Worm (Caenorhabditis elegans): Measurements from ENCODE around the gene C06G4.4.

The C06G4.4 gene

DNA sequence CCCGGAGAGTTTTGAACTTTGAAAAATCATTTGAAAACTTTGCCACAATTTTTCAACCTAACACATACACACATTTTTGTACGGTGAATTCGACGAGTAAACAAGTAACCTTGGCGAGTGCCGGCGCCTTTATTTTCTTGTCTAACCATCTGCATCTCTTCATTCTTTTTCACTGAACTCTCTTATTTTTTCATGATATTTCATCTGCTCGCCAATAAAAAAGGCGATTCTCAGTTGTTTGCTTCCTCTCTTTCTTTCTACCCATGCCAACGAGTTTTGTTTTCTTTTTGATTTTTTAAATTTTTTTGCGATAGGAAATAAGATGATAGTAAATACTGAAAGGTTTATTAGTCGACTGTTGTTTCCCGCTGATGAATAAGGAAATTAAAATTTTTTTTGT lies 1.1 kb upstream of the C06G4.4 start (continued):
- TF ChIP-seq unc-86 (tag; optimal IDR thresholded peaks at IDR 0.05) (no peak), unc-30 (tag; optimal IDR thresholded peaks at IDR 0.05) (no peak), fos-1 (tag; optimal IDR thresholded peaks at IDR 0.05) (peak; percentile 50), rnt-1 (tag; optimal IDR thresholded peaks at IDR 0.05) (peak; percentile 57), nhr-84 (tag; optimal IDR thresholded peaks at IDR 0.05) (no peak), lin-35 (GFP tag; optimal IDR thresholded peaks at IDR 0.05) (peak; percentile 38 to 68), snpc-4 (tag; optimal IDR thresholded peaks at IDR 0.05) (peak; percentile 3), nhr-71 (tag; optimal IDR thresholded peaks at IDR 0.05) (peak; percentile 74), elt-3 (tag; optimal IDR thresholded peaks at IDR 0.05) (peak in 1 of 6 experiments; percentile 57), nhr-76 (tag; optimal IDR thresholded peaks at IDR 0.05) (no peak), skn-1 (tag; optimal IDR thresholded peaks at IDR 0.05) (peak; percentile 11), ztf-11 (tag; optimal IDR thresholded peaks at IDR 0.05) (no peak), ets-5 (GFP tag; IDR thresholded peaks at IDR 0.05) (no peak), unc-130 (tag; optimal IDR thresholded peaks at IDR 0.05) (peak; percentile 3), mep-1 (tag; optimal IDR thresholded peaks at IDR 0.05) (peak; percentile 58), isw-1 (GFP tag; IDR thresholded peaks at IDR 0.05) (no peak), ama-1 (optimal IDR thresholded peaks at IDR 0.05) (no peak), hlh-17 (GFP tag; optimal IDR thresholded peaks at IDR 0.05; ENCODE audit: borderline replicate concordance) (no peak), ceh-90 (tag; optimal IDR thresholded peaks at IDR 0.05) (no peak), swsn-7 (tag; optimal IDR thresholded peaks at IDR 0.05) (peak; percentile 59), snu-23 (GFP tag; optimal IDR thresholded peaks at IDR 0.05) (peak; percentile 77), pag-3 (tag; optimal IDR thresholded peaks at IDR 0.05; ENCODE audit: borderline replicate concordance, insufficient read depth) (no peak), fkh-10 (GFP tag; optimal IDR thresholded peaks at IDR 0.05) (no peak), nhr-12 (tag; optimal IDR thresholded peaks at IDR 0.05) (no peak), ceh-88 (GFP tag; IDR thresholded peaks at IDR 0.05) (peak; percentile 27; the same call in 1 of the 2 replicates), egl-27 (tag; optimal IDR thresholded peaks at IDR 0.05) (no peak), nhr-28 (tag; optimal IDR thresholded peaks at IDR 0.05) (no peak), tlp-1 (tag; optimal IDR thresholded peaks at IDR 0.05) (no peak), elt-2 (tag; optimal IDR thresholded peaks at IDR 0.05) (peak; percentile 5), zip-4 (GFP tag; optimal IDR thresholded peaks at IDR 0.05) (no peak), dsc-1 (tag; optimal IDR thresholded peaks at IDR 0.05) (peak; percentile 31), lin-15B (tag; optimal IDR thresholded peaks at IDR 0.05) (no peak), aly-2 (tag; optimal IDR thresholded peaks at IDR 0.05) (no peak), C04F5.9 (tag; optimal IDR thresholded peaks at IDR 0.05) (no peak)

DNA sequence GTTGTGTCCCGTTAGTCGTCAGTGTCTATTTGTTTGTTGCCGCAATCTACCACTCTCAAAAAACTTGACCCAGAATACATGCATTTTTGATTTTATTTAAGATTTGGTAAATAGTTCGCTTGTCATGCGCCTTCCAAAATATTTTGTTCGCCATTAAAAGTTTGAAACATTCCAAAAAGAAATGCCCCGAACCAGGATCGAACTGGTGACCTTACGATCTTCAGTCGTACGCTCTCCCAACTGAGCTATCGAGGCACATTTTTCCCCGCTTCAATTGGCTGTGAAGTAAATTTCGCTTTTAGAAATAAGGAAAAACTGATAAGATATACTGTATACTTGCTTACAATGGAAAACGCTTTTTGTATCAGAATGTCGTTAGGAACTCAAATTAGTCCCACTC lies 677 bp upstream of the C06G4.4 start:
- TF ChIP-seq mep-1 (tag; optimal IDR thresholded peaks at IDR 0.05) (peak; percentile 4), pax-3 (tag; optimal IDR thresholded peaks at IDR 0.05) (no peak), efl-1 (optimal IDR thresholded peaks at IDR 0.05) (no peak), efl-1 (GFP tag; optimal IDR thresholded peaks at IDR 0.05 in 1 of 2) (peak in 1 of 2 experiments; percentile 40)

ce11 chrIII:7977224-7977623 lies 388 bp downstream of the C06G4.4 start:
- TF ChIP-seq dsc-1 (tag; optimal IDR thresholded peaks at IDR 0.05): peak; percentile 3
- TF ChIP-seq nhr-85 (tag): peak; percentile 13
- TF ChIP-seq unc-130 (tag; optimal IDR thresholded peaks at IDR 0.05): no peak
- peak in 1 of 2 experiments; percentile 9 for TF ChIP-seq lin-35 (GFP tag; optimal IDR thresholded peaks at IDR 0.05)
- peak; percentile 64 for TF ChIP-seq aly-2 (tag; optimal IDR thresholded peaks at IDR 0.05)
- peak; percentile 45 for TF ChIP-seq ama-1 (optimal IDR thresholded peaks at IDR 0.05)

ce11 chrIII:7973968-7974607 lies 3.5 kb downstream of the C06G4.4 start:
- TF ChIP-seq egl-27 (tag; optimal IDR thresholded peaks at IDR 0.05) (no peak), ztf-4 (tag; optimal IDR thresholded peaks at IDR 0.05) (peak; percentile 34), pqm-1 (tag; optimal IDR thresholded peaks at IDR 0.05) (no peak), ets-5 (GFP tag; IDR thresholded peaks at IDR 0.05) (no peak), ceh-63 (GFP tag; optimal IDR thresholded peaks at IDR 0.05) (no peak), sup-37 (GFP tag; optimal IDR thresholded peaks at IDR 0.05) (no peak), mdl-1 (tag; optimal IDR thresholded peaks at IDR 0.05) (peak in 1 of 2 experiments; percentile 3), unc-62 (GFP tag; optimal IDR thresholded peaks at IDR 0.05) (no peak), snu-23 (GFP tag; optimal IDR thresholded peaks at IDR 0.05) (peak; percentile 50), C34B4.2 (tag; optimal IDR thresholded peaks at IDR 0.05) (no peak), dpl-1 (GFP tag; optimal IDR thresholded peaks at IDR 0.05) (peak in 2 of 3 experiments; percentile 13 to 19), lin-13 (GFP tag; optimal IDR thresholded peaks at IDR 0.05) (no peak), sox-4 (tag; optimal IDR thresholded peaks at IDR 0.05) (no peak), mep-1 (tag; optimal IDR thresholded peaks at IDR 0.05) (no peak), ztf-11 (tag; optimal IDR thresholded peaks at IDR 0.05) (no peak), snpc-4 (tag; optimal IDR thresholded peaks at IDR 0.05) (no peak)

All from whole organism, L1 larva.